Fruit fly (Drosophila melanogaster) whole organism, prepupa: ENCODE measurements around the gene Tcs5.

Experiments
- Blimp-1 ChIP-seq: fragments of 200-800 bp; sonication (Bioruptor generic); optimal IDR thresholded peaks from 3 replicates; lab custom pipeline; 2017; ENCODE audit warnings: missing biosample characterization, missing genetic modification characterization, mild to moderate bottlenecking, moderate library complexity, missing genetic modification reagents
- CG10631 ChIP-seq: fragments of 200-800 bp; sonication (Bioruptor generic); optimal IDR thresholded peaks from 2 replicates; lab custom pipeline; 2016; ENCODE audit warnings: missing biosample characterization, missing genetic modification characterization
- CG11294 ChIP-seq: fragments of 200-800 bp; sonication (Bioruptor generic); IDR thresholded peaks from 2 replicates; pipeline ENCODE4 v1.3.6; 2022; ENCODE audit warnings: missing biosample characterization, missing genetic modification characterization
- CG11902 ChIP-seq: fragments of 200-800 bp; sonication (Bioruptor generic); optimal IDR thresholded peaks from 3 replicates; lab custom pipeline; 2016; ENCODE audit warnings: missing biosample characterization, missing genetic modification characterization
- CG15336 ChIP-seq: fragments of 200-800 bp; sonication (Bioruptor generic); IDR thresholded peaks from 2 replicates; pipeline ENCODE4 v1.3.6; 2022; ENCODE audit warnings: missing biosample characterization, missing genetic modification characterization
- CG31627 ChIP-seq: fragments of 200-800 bp; sonication (Bioruptor generic); optimal IDR thresholded peaks from 3 replicates; lab custom pipeline; 2016; ENCODE audit warnings: missing biosample characterization, missing genetic modification characterization
- CG32006 ChIP-seq: fragments of 200-800 bp; sonication (Bioruptor generic); optimal IDR thresholded peaks from 3 replicates; lab custom pipeline; 2017; ENCODE audit warnings: missing biosample characterization, mild to moderate bottlenecking, missing genetic modification characterization
- CG34406 ChIP-seq: fragments of 200-800 bp; sonication (Bioruptor generic); optimal IDR thresholded peaks from 3 replicates; lab custom pipeline; 2016; ENCODE audit warnings: missing biosample characterization, missing genetic modification characterization
- CG4318 ChIP-seq: fragments of 200-800 bp; sonication (Bioruptor generic); optimal IDR thresholded peaks from 3 replicates; lab custom pipeline; 2017; ENCODE audit warnings: missing biosample characterization, mild to moderate bottlenecking, missing genetic modification characterization
- CG6163 ChIP-seq: fragments of 200-800 bp; sonication (Bioruptor generic); IDR thresholded peaks from 3 replicates; pipeline ENCODE4 v1.3.6; 2022; ENCODE audit warnings: missing biosample characterization, missing genetic modification characterization
- CG6276 ChIP-seq: fragments of 200-800 bp; sonication (Bioruptor generic); optimal IDR thresholded peaks from 2 replicates; lab custom pipeline; 2017; ENCODE audit warnings: missing biosample characterization, mild to moderate bottlenecking, missing genetic modification characterization
- CG6792 ChIP-seq: fragments of 200-800 bp; sonication (Bioruptor generic); optimal IDR thresholded peaks from 3 replicates; lab custom pipeline; 2016; ENCODE audit warnings: missing biosample characterization, missing genetic modification characterization
- CG7368 ChIP-seq: fragments of 200-800 bp; sonication (Bioruptor generic); optimal IDR thresholded peaks from 3 replicates; lab custom pipeline; 2016; ENCODE audit warnings: missing biosample characterization, missing genetic modification characterization
- CG8119 ChIP-seq: fragments of 200-800 bp; sonication (Bioruptor generic); IDR thresholded peaks from 3 replicates; pipeline ENCODE4 v1.3.6; 2022; ENCODE audit warnings: missing biosample characterization, missing genetic modification characterization
- CG8319 ChIP-seq: fragments of 200-800 bp; sonication (Bioruptor generic); optimal IDR thresholded peaks from 3 replicates; lab custom pipeline; 2016; ENCODE audit warnings: missing biosample characterization, missing genetic modification characterization
- CG8632 ChIP-seq: fragments of 200-800 bp; sonication (Bioruptor generic); optimal IDR thresholded peaks from 3 replicates; lab custom pipeline; 2016; ENCODE audit warnings: missing biosample characterization, missing genetic modification characterization
- CG9139 ChIP-seq: fragments of 200-800 bp; sonication (Bioruptor generic); optimal IDR thresholded peaks from 3 replicates; lab custom pipeline; 2017; ENCODE audit warnings: missing biosample characterization, mild to moderate bottlenecking, missing genetic modification characterization
- Eip75B ChIP-seq: fragments of 200-800 bp; sonication (Bioruptor generic); optimal IDR thresholded peaks from 3 replicates; lab custom pipeline; 2016; ENCODE audit warnings: missing biosample characterization, missing genetic modification characterization
- Eip78C ChIP-seq: fragments of 200-800 bp; sonication (Bioruptor generic); peaks from one replicate; lab custom pipeline; 2016; ENCODE audit warnings: missing biosample characterization, missing genetic modification characterization
- Eip93F ChIP-seq: fragments of 200-800 bp; sonication (Bioruptor generic); optimal IDR thresholded peaks from 2 replicates; lab custom pipeline; 2016; ENCODE audit warnings: missing biosample characterization, mild to moderate bottlenecking, missing genetic modification characterization
- Hr38 ChIP-seq: sonication (Bioruptor generic); optimal IDR thresholded peaks from 2 replicates; lab custom pipeline; 2016; ENCODE audit warnings: missing biosample characterization, missing genetic modification characterization
- Hr39 ChIP-seq: fragments of 200-800 bp; sonication (Bioruptor generic); optimal IDR thresholded peaks from 2 replicates; lab custom pipeline; 2016; ENCODE audit warnings: missing biosample characterization, missing genetic modification characterization
- Lpt ChIP-seq: fragments of 200-800 bp; sonication (Bioruptor generic); optimal IDR thresholded peaks from 3 replicates; lab custom pipeline; 2016; ENCODE audit warnings: missing biosample characterization, missing genetic modification characterization
- Met ChIP-seq: fragments of 200-800 bp; sonication (Bioruptor generic); optimal IDR thresholded peaks from 3 replicates; lab custom pipeline; 2016; ENCODE audit warnings: missing biosample characterization, missing genetic modification characterization
- OdsH ChIP-seq: fragments of 200-800 bp; sonication (Bioruptor generic); optimal IDR thresholded peaks from 3 replicates; lab custom pipeline; 2016; ENCODE audit warnings: missing biosample characterization, missing genetic modification characterization
- Smox ChIP-seq: fragments of 200-800 bp; sonication (Bioruptor generic); optimal IDR thresholded peaks from 3 replicates; lab custom pipeline; 2016; ENCODE audit warnings: missing biosample characterization, missing genetic modification characterization
- Sox102F ChIP-seq: fragments of 200-800 bp; sonication (Bioruptor generic); optimal IDR thresholded peaks from 2 replicates; lab custom pipeline; 2016; ENCODE audit warnings: missing biosample characterization, mild to moderate bottlenecking, missing genetic modification characterization
- Sox14 ChIP-seq: fragments of 200-800 bp; sonication (Bioruptor generic); optimal IDR thresholded peaks from 3 replicates; lab custom pipeline; 2016; ENCODE audit warnings: missing biosample characterization, missing genetic modification characterization
- dac ChIP-seq: fragments of 200-800 bp; sonication (Bioruptor generic); optimal IDR thresholded peaks from 2 replicates; lab custom pipeline; 2017; ENCODE audit warnings: missing biosample characterization, mild to moderate bottlenecking, missing genetic modification characterization
- eg ChIP-seq: fragments of 200-800 bp; sonication (Bioruptor generic); IDR thresholded peaks from 3 replicates; pipeline ENCODE4 v1.3.6; 2022; ENCODE audit warnings: missing biosample characterization, missing genetic modification characterization
- esn ChIP-seq: fragments of 200-800 bp; sonication (Bioruptor generic); optimal IDR thresholded peaks from 2 replicates; lab custom pipeline; 2016; ENCODE audit warnings: missing biosample characterization, mild to moderate bottlenecking, missing genetic modification characterization, moderate library complexity
- fd85E ChIP-seq: fragments of 200-800 bp; sonication (Bioruptor generic); optimal IDR thresholded peaks from 3 replicates; lab custom pipeline; 2016; ENCODE audit warnings: missing biosample characterization, missing genetic modification characterization
- fkh ChIP-seq: fragments of 200-800 bp; sonication (Bioruptor generic); optimal IDR thresholded peaks from 3 replicates; lab custom pipeline; 2017; ENCODE audit warnings: missing biosample characterization, mild to moderate bottlenecking, missing genetic modification characterization, moderate library complexity
- lz ChIP-seq: fragments of 200-800 bp; sonication (Bioruptor generic); optimal IDR thresholded peaks from 3 replicates; lab custom pipeline; 2016; ENCODE audit warnings: missing biosample characterization, missing genetic modification characterization
- net ChIP-seq: fragments of 200-800 bp; sonication (Bioruptor generic); optimal IDR thresholded peaks from 3 replicates; lab custom pipeline; 2016; ENCODE audit warnings: missing biosample characterization, missing genetic modification characterization
- pdm3 ChIP-seq: fragments of 200-800 bp; sonication (Bioruptor generic); optimal IDR thresholded peaks from 3 replicates; lab custom pipeline; 2016; ENCODE audit warnings: missing biosample characterization, missing genetic modification characterization
- salr ChIP-seq, 2 experiments: fragments of 200-800 bp; sonication (Bioruptor generic); optimal IDR thresholded peaks; 3 replicates each; lab custom pipeline; 2016 to 2018; ENCODE audit warnings: missing biosample characterization in 2 of 2, missing genetic modification characterization in 2 of 2, mild to moderate bottlenecking in 1 of 2
- ss ChIP-seq, 2 experiments: fragments of 200-800 bp; sonication (Bioruptor generic); optimal IDR thresholded peaks; 2 replicates in 1 of 2; 3 replicates in 1 of 2; lab custom pipeline; 2017 to 2018; ENCODE audit warnings: mild to moderate bottlenecking in 2 of 2, missing biosample characterization in 2 of 2, missing genetic modification characterization in 2 of 2, moderate library complexity in 1 of 2
- svp ChIP-seq: fragments of 200-800 bp; sonication (Bioruptor generic); peaks from one replicate; lab custom pipeline; 2016; ENCODE audit warnings: missing biosample characterization, missing genetic modification characterization
- vri ChIP-seq: fragments of 200-800 bp; sonication (Bioruptor generic); optimal IDR thresholded peaks from 3 replicates; lab custom pipeline; 2016; ENCODE audit warnings: missing biosample characterization, mild to moderate bottlenecking, missing genetic modification characterization

The Tcs5 gene

DNA sequence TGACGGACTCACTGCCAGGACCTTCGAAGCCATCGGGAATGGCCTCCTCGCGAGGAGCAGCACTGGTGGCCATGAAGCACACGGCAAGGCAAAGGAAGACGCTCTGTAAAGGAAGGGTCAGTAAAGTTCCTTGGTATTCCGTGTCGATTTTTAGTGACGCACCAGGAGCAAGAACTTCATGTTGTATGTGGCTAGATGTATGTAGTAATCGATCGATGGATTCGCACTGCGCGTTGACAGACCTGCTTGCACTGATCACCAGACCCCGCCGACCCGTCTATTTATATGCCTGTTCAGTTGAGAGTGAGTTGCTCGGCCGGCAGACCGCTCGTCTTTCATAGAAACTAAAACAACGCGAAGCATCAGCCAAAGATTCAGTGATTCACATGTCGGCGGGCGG is 6.2 kb downstream of the Tcs5 start, which contains the start of gene CG15213:
TSS of gene CG15213 (minus strand) at position 255 of the 400 bp plus-strand sequence.
- no peak for TF ChIP-seq CG10631
- no peak for TF ChIP-seq CG34406
- peak; percentile 13 to 47 for TF ChIP-seq ss (GFP tag; optimal IDR thresholded peaks at IDR 0.05; lab: Kevin White, UChicago)
- no peak for TF ChIP-seq CG32006 (GFP tag; lab: Kevin White, UChicago)
- TF ChIP-seq svp, result no peak
- no peak for TF ChIP-seq CG31627 (GFP tag; lab: Kevin White, UChicago)
- TF ChIP-seq fkh (GFP tag; lab: Kevin White, UChicago), result no peak
- no peak for TF ChIP-seq Smox (GFP tag; lab: Kevin White, UChicago)
- 0 out of 3 replicates have a peak, but pooled peaks have one; percentile 16 for TF ChIP-seq CG6163 (GFP tag; lab: Robert Waterston, UW)
- TF ChIP-seq CG6792 (GFP tag; lab: Kevin White, UChicago), result no peak
- no peak for TF ChIP-seq Blimp-1 (GFP tag; lab: Kevin White, UChicago)
- TF ChIP-seq CG8319 (GFP tag; lab: Kevin White, UChicago), result no peak
- TF ChIP-seq Eip78C (GFP tag; lab: Kevin White, UChicago), result peak; percentile 2
- TF ChIP-seq, all 60 proteins: peak for 3

DNA sequence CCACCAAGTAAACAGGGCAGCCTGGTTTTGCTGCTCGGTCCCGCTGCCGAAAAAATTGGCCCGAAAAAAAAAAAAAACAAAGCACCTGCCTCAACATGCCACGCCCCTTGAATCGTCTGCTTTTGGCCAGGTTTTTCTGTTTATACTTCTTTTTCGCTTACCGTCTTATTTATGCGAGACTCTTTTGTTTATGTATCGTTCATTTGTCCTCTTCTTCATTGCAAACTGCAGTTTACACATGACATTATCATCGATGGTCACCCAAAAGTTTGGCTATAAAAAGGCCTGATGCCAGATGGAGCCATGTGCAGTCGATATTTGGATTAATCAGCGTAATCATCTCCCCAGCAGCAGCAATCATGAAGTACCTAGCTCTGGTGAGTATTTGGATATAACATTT is 8.0 kb downstream of the Tcs5 start, which contains the start of gene CG15212:
TSS of gene CG15212 (plus strand) at position 301 of the 400 bp plus-strand sequence.
- no peak for TF ChIP-seq svp
- peak; percentile 15 for TF ChIP-seq Eip78C (GFP tag; lab: Kevin White, UChicago)

DNA sequence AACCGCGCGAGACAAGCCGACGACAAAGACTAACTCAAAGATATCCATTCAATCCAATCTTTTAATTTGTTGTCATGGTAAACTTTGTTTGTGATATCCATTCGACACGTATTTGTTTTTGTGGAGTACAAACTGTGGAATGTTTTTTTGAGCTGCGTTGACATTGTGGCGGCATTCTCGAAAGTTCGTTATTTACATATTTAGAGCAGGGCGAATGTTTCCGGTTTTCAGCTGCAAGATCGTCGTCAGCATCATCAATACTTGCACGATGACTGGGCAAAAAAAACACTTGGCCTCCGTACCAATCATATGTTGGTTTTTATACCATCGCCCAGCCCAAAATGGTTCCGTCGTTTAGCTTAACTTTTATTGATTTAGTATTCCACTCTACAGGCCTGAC is 8.7 kb downstream of the Tcs5 start:
- TF ChIP-seq Met (GFP tag; lab: Kevin White, UChicago), result no peak
- TF ChIP-seq dac (GFP tag; lab: Kevin White, UChicago), result no peak
- no peak for TF ChIP-seq svp
- TF ChIP-seq, all 60 proteins: peak for 0

DNA sequence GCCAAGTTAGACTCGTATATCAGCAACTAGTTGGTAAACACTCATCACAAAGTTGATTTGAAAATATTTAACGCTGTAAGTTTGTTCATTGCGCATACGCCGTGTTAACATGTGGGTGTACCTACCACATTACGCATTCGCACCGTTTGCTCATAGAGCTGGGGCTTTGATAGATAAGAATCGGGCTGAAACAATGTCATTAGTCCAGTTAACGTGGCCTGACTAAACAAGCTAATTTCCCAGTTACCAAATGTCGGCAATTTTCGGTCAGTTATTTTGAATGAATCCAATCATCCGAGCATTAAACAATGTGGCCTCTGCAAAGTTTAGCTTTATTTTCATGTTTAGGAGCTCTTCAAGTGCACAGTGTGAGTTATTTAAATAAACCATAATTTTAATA is 10.0 kb downstream of the Tcs5 start, which contains the start of gene CG4597:
TSS of gene CG4597 (plus strand) at position 301 of the 400 bp plus-strand sequence.
- TF ChIP-seq Smox (GFP tag; lab: Kevin White, UChicago) (no peak), CG8119 (GFP tag; lab: Robert Waterston, UW) (no peak), esn (GFP tag; lab: Kevin White, UChicago) (no peak), Hr38 (GFP tag; lab: Kevin White, UChicago) (no peak), lz (GFP tag; lab: Kevin White, UChicago) (no peak), CG8632 (no peak), eg (no peak), net (no peak), Hr39 (GFP tag; lab: Kevin White, UChicago) (no peak), Sox102F (GFP tag; lab: Kevin White, UChicago) (no peak), OdsH (GFP tag; lab: Kevin White, UChicago) (no peak), CG6792 (GFP tag; lab: Kevin White, UChicago) (no peak), Sox14 (GFP tag; lab: Kevin White, UChicago) (no peak), CG32006 (GFP tag; lab: Kevin White, UChicago) (no peak), ss (GFP tag; optimal IDR thresholded peaks at IDR 0.05; lab: Kevin White, UChicago) (no peak), fd85E (GFP tag; lab: Kevin White, UChicago) (no peak), CG8319 (GFP tag; lab: Kevin White, UChicago) (no peak), pdm3 (no peak), CG6276 (GFP tag; lab: Kevin White, UChicago) (no peak), CG9139 (GFP tag; lab: Kevin White, UChicago) (no peak)
- TF ChIP-seq, all 60 proteins: peak for 0

DNA sequence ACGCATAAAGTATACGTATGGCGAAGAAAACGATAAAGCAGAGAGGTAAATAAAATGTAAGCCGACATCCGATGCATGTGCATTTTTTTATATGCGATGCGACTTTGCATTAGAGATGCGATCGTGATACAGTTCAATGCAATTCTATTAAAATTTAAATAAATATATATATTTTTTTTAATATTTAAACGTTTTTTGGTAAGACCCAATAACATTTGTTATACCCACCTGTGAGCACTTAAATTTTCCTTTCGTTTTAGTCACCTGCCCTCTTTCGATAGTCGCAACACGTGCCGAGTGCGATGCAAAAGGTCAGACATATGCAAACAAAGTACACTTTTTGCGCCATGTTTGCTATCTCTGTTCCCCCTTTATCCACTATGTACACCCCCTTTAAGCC is 11.0 kb downstream of the Tcs5 start:
- TF ChIP-seq Eip93F (GFP tag; lab: Kevin White, UChicago) (no peak), CG6163 (GFP tag; lab: Robert Waterston, UW) (peak; percentile 51; the same call in 1 of the 3 replicates), Hr39 (GFP tag; lab: Kevin White, UChicago) (no peak), CG7368 (GFP tag; lab: Kevin White, UChicago) (peak; percentile 31), CG6276 (GFP tag; lab: Kevin White, UChicago) (no peak), Blimp-1 (GFP tag; lab: Kevin White, UChicago) (no peak), CG4318 (GFP tag; lab: Kevin White, UChicago) (no peak), Eip75B (peak; percentile 58), CG8319 (GFP tag; lab: Kevin White, UChicago) (peak; percentile 38), fkh (GFP tag; lab: Kevin White, UChicago) (no peak), CG15336 (GFP tag; lab: Robert Waterston, UW) (peak; percentile 57; the same call in 1 of the 2 replicates), Lpt (GFP tag; lab: Kevin White, UChicago) (no peak), CG11294 (GFP tag; lab: Robert Waterston, UW) (peak; percentile 22; the same call in 1 of the 2 replicates), CG6792 (GFP tag; lab: Kevin White, UChicago) (peak; percentile 53), net (peak; percentile 38), CG11902 (GFP tag; lab: Kevin White, UChicago) (no peak), eg (peak; percentile 45; the same call in 2 of the 3 replicates), CG8632 (peak; percentile 60), dac (GFP tag; lab: Kevin White, UChicago) (peak; percentile 43), OdsH (GFP tag; lab: Kevin White, UChicago) (peak; percentile 61), Eip78C (GFP tag; lab: Kevin White, UChicago) (peak; percentile 67), CG32006 (GFP tag; lab: Kevin White, UChicago) (peak; percentile 83), vri (GFP tag; lab: Kevin White, UChicago) (no peak), Sox14 (GFP tag; lab: Kevin White, UChicago) (peak; percentile 1), CG9139 (GFP tag; lab: Kevin White, UChicago) (no peak), salr (GFP tag; optimal IDR thresholded peaks at IDR 0.05; lab: Kevin White, UChicago) (no peak)
